Fruit fly (Drosophila melanogaster) whole organism, embryonic: ENCODE results near the gene CG5828.

Experiments
- Adf1 ChIP-seq: fragments of 200-800 bp; sonication (Bioruptor generic); IDR thresholded peaks from 2 replicates; pipeline ENCODE4 v1.3.6; 2022; ENCODE audit warnings: missing biosample characterization, missing genetic modification characterization
- Atf6 ChIP-seq: fragments of 200-800 bp; sonication (Bioruptor generic); IDR thresholded peaks from 2 replicates; pipeline ENCODE4 v1.3.6; 2022; ENCODE audit warnings: missing biosample characterization, missing genetic modification characterization
- B-H1 ChIP-seq: fragments of 200-800 bp; sonication (Bioruptor generic); IDR thresholded peaks from 3 replicates; pipeline ENCODE4 v1.3.6; 2022; ENCODE audit warnings: missing biosample characterization, missing genetic modification characterization
- CG10565 ChIP-seq: fragments of 200-800 bp; sonication (Bioruptor generic); optimal IDR thresholded peaks from 3 replicates; lab custom pipeline; 2016; ENCODE audit warnings: missing biosample characterization, mild to moderate bottlenecking, missing genetic modification characterization
- CG12104 ChIP-seq: fragments of 200-800 bp; sonication (Bioruptor generic); optimal IDR thresholded peaks from 3 replicates; lab custom pipeline; 2016; ENCODE audit warnings: missing biosample characterization, missing genetic modification characterization
- CG12155 ChIP-seq: fragments of 200-800 bp; sonication (Bioruptor generic); optimal IDR thresholded peaks from 3 replicates; lab custom pipeline; 2016; ENCODE audit warnings: missing biosample characterization, missing genetic modification characterization
- CG1529 ChIP-seq: fragments of 200-800 bp; sonication (Bioruptor generic); optimal IDR thresholded peaks from 3 replicates; lab custom pipeline; 2018; ENCODE audit warnings: missing biosample characterization, missing genetic modification characterization
- CG16813 ChIP-seq: fragments of 200-800 bp; sonication (Bioruptor generic); IDR thresholded peaks from 3 replicates; pipeline ENCODE4 v1.3.6; 2022; ENCODE audit warnings: missing biosample characterization, missing genetic modification characterization; ENCODE audit not compliant: partially characterized antibody
- CG17328 ChIP-seq: fragments of 200-800 bp; sonication (Bioruptor generic); IDR thresholded peaks from 2 replicates; pipeline ENCODE4 v1.3.6; 2022; ENCODE audit warnings: missing biosample characterization, missing genetic modification characterization
- CG2129 ChIP-seq: fragments of 200-800 bp; sonication (Bioruptor generic); IDR thresholded peaks from 2 replicates; pipeline ENCODE4 v1.3.6; 2022; ENCODE audit warnings: missing biosample characterization, missing genetic modification characterization; ENCODE audit not compliant: partially characterized antibody
- CG3065 ChIP-seq: fragments of 200-800 bp; sonication (Bioruptor generic); optimal IDR thresholded peaks from 2 replicates; lab custom pipeline; 2016; ENCODE audit warnings: missing biosample characterization, missing genetic modification characterization
- CG3163 ChIP-seq: fragments of 200-800 bp; sonication (Bioruptor generic); optimal IDR thresholded peaks from 3 replicates; lab custom pipeline; 2016; ENCODE audit warnings: missing biosample characterization, missing genetic modification characterization
- CG3847 ChIP-seq: fragments of 200-800 bp; sonication (Bioruptor generic); IDR thresholded peaks from 2 replicates; pipeline ENCODE4 v1.3.6; 2022; ENCODE audit warnings: missing biosample characterization, missing genetic modification characterization
- CG4404 ChIP-seq: fragments of 200-800 bp; sonication (Bioruptor generic); IDR thresholded peaks from 2 replicates; pipeline ENCODE4 v1.3.6; 2022; ENCODE audit warnings: missing biosample characterization, missing genetic modification characterization
- CG7271 ChIP-seq: fragments of 200-800 bp; sonication (Bioruptor generic); optimal IDR thresholded peaks from 2 replicates; lab custom pipeline; 2018; ENCODE audit warnings: missing biosample characterization, mild to moderate bottlenecking, missing genetic modification characterization, moderate library complexity
- CG8944 ChIP-seq: fragments of 200-800 bp; sonication (Bioruptor generic); optimal IDR thresholded peaks from 3 replicates; lab custom pipeline; 2016; ENCODE audit warnings: missing biosample characterization, missing genetic modification characterization
- Chrac-16 ChIP-seq: fragments of 200-800 bp; sonication (Bioruptor generic); optimal IDR thresholded peaks from 3 replicates; lab custom pipeline; 2016; ENCODE audit warnings: missing biosample characterization, missing genetic modification characterization
- CkIIα-i1 ChIP-seq: fragments of 200-800 bp; sonication (Bioruptor generic); IDR thresholded peaks from 2 replicates; pipeline ENCODE4 v1.3.6; 2022; ENCODE audit warnings: missing biosample characterization, missing genetic modification characterization
- D19A ChIP-seq: fragments of 200-800 bp; optimal IDR thresholded peaks from 3 replicates; lab custom pipeline; 2019; ENCODE audit warnings: missing biosample characterization, mild to moderate bottlenecking, missing genetic modification characterization, moderate library complexity
- Deaf1 ChIP-seq: fragments of 200-800 bp; optimal IDR thresholded peaks from 3 replicates; lab custom pipeline; 2019; ENCODE audit warnings: missing biosample characterization, mild to moderate bottlenecking, missing genetic modification characterization, moderate library complexity
- Doc2 ChIP-seq: fragments of 200-800 bp; sonication (Bioruptor generic); IDR thresholded peaks from 2 replicates; pipeline ENCODE4 v1.3.6; 2022; ENCODE audit warnings: missing biosample characterization, missing genetic modification characterization
- Dp ChIP-seq: fragments of 200-800 bp; sonication (Bioruptor generic); optimal IDR thresholded peaks from 2 replicates; lab custom pipeline; 2018; ENCODE audit warnings: missing biosample characterization, mild to moderate bottlenecking, missing genetic modification characterization, moderate library complexity
- E2f2 ChIP-seq: fragments of 200-800 bp; sonication (Bioruptor generic); IDR thresholded peaks from 2 replicates; pipeline ENCODE4 v1.3.6; 2022; ENCODE audit warnings: missing biosample characterization, missing genetic modification characterization
- Eip74EF ChIP-seq, 2 experiments: fragments of 200-800 bp in 1 of 2; fragments of >200 bp in 1 of 2; sonication (Bioruptor generic) in 1 of 2; optimal IDR thresholded peaks; 2 replicates each; lab custom pipeline; 2017 to 2019; ENCODE audit warnings: missing biosample characterization in 2 of 2, missing genetic modification characterization in 2 of 2, mild to moderate bottlenecking in 1 of 2, moderate library complexity in 1 of 2
- Elba2 ChIP-seq: fragments of 200-800 bp; sonication (Bioruptor generic); optimal IDR thresholded peaks from 3 replicates; lab custom pipeline; 2016; ENCODE audit warnings: missing biosample characterization, missing genetic modification characterization
- Ets65A ChIP-seq: fragments of 200-800 bp; sonication (Bioruptor generic); peaks from one replicate; lab custom pipeline; 2016; ENCODE audit warnings: missing biosample characterization, missing genetic modification characterization
- Hey ChIP-seq: fragments of 200-800 bp; sonication (Bioruptor generic); optimal IDR thresholded peaks from 3 replicates; lab custom pipeline; 2018; ENCODE audit warnings: missing biosample characterization, mild to moderate bottlenecking, missing genetic modification characterization
- Hmx ChIP-seq: fragments of 200-800 bp; sonication (Bioruptor generic); optimal IDR thresholded peaks from 2 replicates; lab custom pipeline; 2016; ENCODE audit warnings: missing biosample characterization, missing genetic modification characterization
- Mad ChIP-seq: fragments of 200-800 bp; sonication (Bioruptor generic); optimal IDR thresholded peaks from 2 replicates; lab custom pipeline; 2016; ENCODE audit warnings: missing biosample characterization, missing genetic modification characterization
- Sox102F ChIP-seq: fragments of 200-800 bp; sonication (Bioruptor generic); optimal IDR thresholded peaks from 2 replicates; lab custom pipeline; 2018; ENCODE audit warnings: missing biosample characterization, mild to moderate bottlenecking, missing genetic modification characterization, moderate library complexity
- Sry-δ ChIP-seq: fragments of 200-800 bp; sonication (Bioruptor generic); optimal IDR thresholded peaks from 2 replicates; lab custom pipeline; 2016; ENCODE audit warnings: missing biosample characterization, missing genetic modification characterization
- Trl ChIP-seq, 3 experiments: fragments of >200 bp in 2 of 3; fragments of 200-800 bp in 1 of 3; sonication (Bioruptor generic) in 1 of 3; optimal IDR thresholded peaks; 2 replicates in 1 of 3; 3 replicates in 2 of 3; lab custom pipeline; 2016 to 2017; ENCODE audit warnings: missing biosample characterization in 1 of 3, missing genetic modification characterization in 1 of 3
- YL-1 ChIP-seq: fragments of 200-800 bp; sonication (Bioruptor generic); optimal IDR thresholded peaks from 3 replicates; lab custom pipeline; 2017; ENCODE audit warnings: missing biosample characterization, mild to moderate bottlenecking, missing genetic modification characterization
- amos ChIP-seq: fragments of 200-800 bp; sonication (Bioruptor generic); IDR thresholded peaks from 2 replicates; pipeline ENCODE4 v1.3.6; 2022; ENCODE audit warnings: missing biosample characterization, missing genetic modification characterization; ENCODE audit not compliant: partially characterized antibody
- bowl ChIP-seq: fragments of 200-800 bp; sonication (Bioruptor generic); IDR thresholded peaks from 2 replicates; pipeline ENCODE4 v1.3.6; 2022; ENCODE audit warnings: missing biosample characterization, missing genetic modification characterization
- cas ChIP-seq: fragments of 200-800 bp; sonication (Bioruptor generic); IDR thresholded peaks from 2 replicates; pipeline ENCODE4 v1.3.6; 2022; ENCODE audit warnings: missing biosample characterization, missing genetic modification characterization
- croc ChIP-seq: fragments of 200-800 bp; sonication (Bioruptor generic); conservative IDR thresholded peaks from 3 replicates; pipeline ENCODE4 v1.3.6; 2022; ENCODE audit warnings: missing biosample characterization, missing genetic modification characterization
- fd3F ChIP-seq: fragments of 200-800 bp; sonication (Bioruptor generic); optimal IDR thresholded peaks from 2 replicates; lab custom pipeline; 2018; ENCODE audit warnings: missing biosample characterization, mild to moderate bottlenecking, missing genetic modification characterization, moderate library complexity
- gce ChIP-seq: fragments of 200-800 bp; sonication (Bioruptor generic); IDR thresholded peaks from 3 replicates; pipeline ENCODE4 v1.3.6; 2022; ENCODE audit warnings: missing biosample characterization, missing genetic modification characterization
- gcm ChIP-seq: fragments of 200-800 bp; sonication (Bioruptor generic); optimal IDR thresholded peaks from 2 replicates; lab custom pipeline; 2019; ENCODE audit warnings: missing biosample characterization, mild to moderate bottlenecking, missing genetic modification characterization, moderate library complexity
- kah ChIP-seq: fragments of 200-800 bp; sonication (Bioruptor generic); optimal IDR thresholded peaks from 2 replicates; lab custom pipeline; 2018; ENCODE audit warnings: missing biosample characterization, mild to moderate bottlenecking, missing genetic modification characterization
- kay ChIP-seq: fragments of 200-800 bp; sonication (Bioruptor generic); optimal IDR thresholded peaks from 2 replicates; lab custom pipeline; 2016; ENCODE audit warnings: missing biosample characterization, missing genetic modification characterization
- nom ChIP-seq: fragments of 200-800 bp; sonication (Bioruptor generic); optimal IDR thresholded peaks from 2 replicates; lab custom pipeline; 2017; ENCODE audit warnings: missing biosample characterization, missing genetic modification characterization, mild to moderate bottlenecking, moderate library complexity, missing genetic modification reagents
- sd ChIP-seq: fragments of 200-800 bp; sonication (Bioruptor generic); optimal IDR thresholded peaks from 3 replicates; lab custom pipeline; 2018; ENCODE audit warnings: missing biosample characterization, mild to moderate bottlenecking, missing genetic modification characterization, moderate library complexity
- sima ChIP-seq: fragments of 200-800 bp; sonication (Bioruptor generic); optimal IDR thresholded peaks from 2 replicates; lab custom pipeline; 2016; ENCODE audit warnings: missing biosample characterization, missing genetic modification characterization
- trem ChIP-seq: fragments of 200-800 bp; optimal IDR thresholded peaks from 3 replicates; lab custom pipeline; 2019; ENCODE audit warnings: missing biosample characterization, mild to moderate bottlenecking, missing genetic modification characterization, moderate library complexity
- tx ChIP-seq: fragments of 200-800 bp; sonication (Bioruptor generic); optimal IDR thresholded peaks from 2 replicates; lab custom pipeline; 2016; ENCODE audit warnings: missing biosample characterization, missing genetic modification characterization
- vvl ChIP-seq: fragments of 200-800 bp; sonication (Bioruptor generic); IDR thresholded peaks from 2 replicates; pipeline ENCODE4 v1.3.6; 2022; ENCODE audit warnings: missing biosample characterization, missing genetic modification characterization
- z ChIP-seq: fragments of 200-800 bp; sonication (Bioruptor generic); IDR thresholded peaks from 3 replicates; pipeline ENCODE4 v1.3.6; 2022; ENCODE audit warnings: missing biosample characterization, missing genetic modification characterization
- zf30C ChIP-seq: fragments of 200-800 bp; sonication (Bioruptor generic); optimal IDR thresholded peaks from 3 replicates; lab custom pipeline; 2018; ENCODE audit warnings: missing biosample characterization, mild to moderate bottlenecking, missing genetic modification characterization

The CG5828 gene

dm6 chr2L:5107626-5108272 lies 14.0 kb downstream of the CG5828 start (continued):
- TF ChIP-seq CG17328 (GFP tag; lab: Robert Waterston, UW) (peak; percentile 90), Chrac-16 (GFP tag; lab: Kevin White, UChicago) (peak; percentile 97), Hey (tag; lab: Kevin White, UChicago) (peak; percentile 79), Adf1 (GFP tag; lab: Robert Waterston, UW) (peak; percentile 76), sima (peak; percentile 69), CG16813 (GFP tag; lab: Robert Waterston, UW) (no peak), kay (GFP tag; lab: Kevin White, UChicago) (peak; percentile 97), CG3065 (peak; percentile 87), CG3847 (GFP tag; lab: Robert Waterston, UW) (peak; percentile 97), gce (GFP tag; lab: Robert Waterston, UW) (peak; percentile 87), Eip74EF (GFP tag; optimal IDR thresholded peaks at IDR 0.05; lab: Kevin White, UChicago) (peak in 1 of 2 experiments; percentile 91), Doc2 (GFP tag; lab: Robert Waterston, UW) (peak; percentile 86), CG8944 (GFP tag; lab: Kevin White, UChicago) (peak; percentile 98), gcm (GFP tag; lab: Kevin White, UChicago) (peak; percentile 80), amos (no peak), croc (GFP tag; lab: Robert Waterston, UW) (peak; percentile 87), CG3163 (GFP tag; lab: Kevin White, UChicago) (peak; percentile 89), fd3F (GFP tag; lab: Kevin White, UChicago) (peak; percentile 93), Hmx (GFP tag; lab: Kevin White, UChicago) (peak; percentile 97), Dp (GFP tag; lab: Kevin White, UChicago) (no peak), Deaf1 (tag; lab: Kevin White, UChicago) (peak; percentile 78), CG1529 (GFP tag; lab: Kevin White, UChicago) (peak; percentile 90), z (GFP tag; lab: Robert Waterston, UW) (peak; percentile 24; the same call in 1 of the 3 replicates), YL-1 (peak; percentile 61), B-H1 (GFP tag; lab: Robert Waterston, UW) (peak; percentile 93), sd (tag; lab: Kevin White, UChicago) (peak; percentile 87), nom (GFP tag; lab: Kevin White, UChicago) (peak; percentile 9), D19A (tag; lab: Kevin White, UChicago) (peak; percentile 89), Elba2 (GFP tag; lab: Kevin White, UChicago) (peak; percentile 12), Sox102F (peak; percentile 96), Sry-δ (GFP tag; lab: Kevin White, UChicago) (peak; percentile 69), zf30C (no peak), CG12104 (GFP tag; lab: Kevin White, UChicago) (peak; percentile 91), Atf6 (peak; percentile 96), kah (GFP tag; lab: Kevin White, UChicago) (peak; percentile 63), E2f2 (GFP tag; lab: Robert Waterston, UW) (peak; percentile 79), bowl (GFP tag; lab: Robert Waterston, UW) (peak; percentile 82), cas (GFP tag; lab: Robert Waterston, UW) (peak; percentile 94), CG10565 (GFP tag; lab: Kevin White, UChicago) (peak; percentile 62), CG4404 (GFP tag; lab: Robert Waterston, UW) (peak; percentile 93), Mad (peak; percentile 89), CG7271 (tag; lab: Kevin White, UChicago) (no peak), CG12155 (peak; percentile 96), CkIIα-i1 (peak; percentile 59; the same call in 1 of the 2 replicates), tx (GFP tag; lab: Kevin White, UChicago) (peak; percentile 97), Trl (optimal IDR thresholded peaks at IDR 0.05; lab: Kevin White, UChicago) (peak in 1 of 2 experiments; percentile 78), Trl (GFP tag; optimal IDR thresholded peaks at IDR 0.05; lab: Kevin White, UChicago) (peak; percentile 95), vvl (GFP tag; lab: Robert Waterston, UW) (peak; percentile 94), trem (tag; lab: Kevin White, UChicago) (peak; percentile 82), Ets65A (GFP tag; lab: Kevin White, UChicago) (peak; percentile 99), CG2129 (GFP tag; lab: Robert Waterston, UW) (no peak)
